Fruit fly (Drosophila melanogaster): Measurements from ENCODE around the gene Peritrophin-15b.

Peritrophin-15b gene

dm6 chr2L:8364006-8364956 lies 30.5 kb downstream of the Peritrophin-15b start, which contains the start of the genes RpS13 and CSN8 (continued):
- TF ChIP-seq Asciz (GFP tag; optimal IDR thresholded peaks at IDR 0.05) = peak; percentile 37
- TF ChIP-seq Dp (GFP tag; optimal IDR thresholded peaks at IDR 0.05) = peak; percentile 34
- TF ChIP-seq CG17385 (GFP tag; optimal IDR thresholded peaks at IDR 0.05) = peak; percentile 29
- no peak for TF ChIP-seq gsb (GFP tag; IDR thresholded peaks at IDR 0.05)
- peak; percentile 95 for TF ChIP-seq knrl (GFP tag; IDR thresholded peaks at IDR 0.05; ENCODE audit: partially characterized antibody)
- no peak for TF ChIP-seq Abd-B (GFP tag; optimal IDR thresholded peaks at IDR 0.05)
- no peak for TF ChIP-seq ab (GFP tag; optimal IDR thresholded peaks at IDR 0.05)
- TF ChIP-seq sens (GFP tag) = peak; percentile 82
- TF ChIP-seq CG12391 (tag; optimal IDR thresholded peaks at IDR 0.05) = peak; percentile 41
- TF ChIP-seq pzg (GFP tag; optimal IDR thresholded peaks at IDR 0.05) = peak; percentile 90
- no peak for TF ChIP-seq shn (GFP tag; optimal IDR thresholded peaks at IDR 0.05)
- TF ChIP-seq trem (tag; optimal IDR thresholded peaks at IDR 0.05) = peak; percentile 87
- no peak for TF ChIP-seq ftz-f1 (GFP tag; optimal IDR thresholded peaks at IDR 0.05)
- peak; percentile 23 for TF ChIP-seq PHDP (tag; optimal IDR thresholded peaks at IDR 0.05)
- TF ChIP-seq Vsx1 (GFP tag; optimal IDR thresholded peaks at IDR 0.05) = peak; percentile 46
- TF ChIP-seq CG3726 (GFP tag; IDR thresholded peaks at IDR 0.05) = no peak
- no peak for TF ChIP-seq crc (GFP tag; optimal IDR thresholded peaks at IDR 0.05)
- peak; percentile 4 for TF ChIP-seq salm (tag; optimal IDR thresholded peaks at IDR 0.05)
- no peak for TF ChIP-seq pita (GFP tag; optimal IDR thresholded peaks at IDR 0.05)
- TF ChIP-seq CG2889 (GFP tag; IDR thresholded peaks at IDR 0.05) = no peak
- TF ChIP-seq zen (tag; optimal IDR thresholded peaks at IDR 0.05) = peak; percentile 36
- TF ChIP-seq zfh1 (GFP tag; IDR thresholded peaks at IDR 0.05) = no peak
- TF ChIP-seq nmo (GFP tag; optimal IDR thresholded peaks at IDR 0.05) = peak; percentile 67
- peak; percentile 96 for TF ChIP-seq CG13287 (GFP tag; IDR thresholded peaks at IDR 0.05; ENCODE audit: partially characterized antibody)
- TF ChIP-seq CG4282 (GFP tag; optimal IDR thresholded peaks at IDR 0.05) = no peak
- TF ChIP-seq CG12155 (GFP tag; optimal IDR thresholded peaks at IDR 0.05) = no peak
- peak; percentile 98 for TF ChIP-seq Scr (GFP tag; IDR thresholded peaks at IDR 0.05; ENCODE audit: partially characterized antibody)
- TF ChIP-seq CG2199 (GFP tag; IDR thresholded peaks at IDR 0.05) = no peak
- TF ChIP-seq grau (tag; optimal IDR thresholded peaks at IDR 0.05) = peak; percentile 7
- TF ChIP-seq dysf (GFP tag; IDR thresholded peaks at IDR 0.05) = no peak
- TF ChIP-seq NK7.1 (GFP tag; optimal IDR thresholded peaks at IDR 0.05) = no peak
- TF ChIP-seq CG10462 (GFP tag; optimal IDR thresholded peaks at IDR 0.05) = no peak
- peak; percentile 39 for TF ChIP-seq E2f2 (GFP tag; IDR thresholded peaks at IDR 0.05)
- TF ChIP-seq nom (GFP tag; optimal IDR thresholded peaks at IDR 0.05) = peak; percentile 32
- peak in 1 of 2 experiments; percentile 40 for TF ChIP-seq insv (GFP tag; optimal IDR thresholded peaks at IDR 0.05)
- peak; percentile 85 for TF ChIP-seq gfzf (GFP tag; optimal IDR thresholded peaks at IDR 0.05)
- peak in 1 of 2 experiments; percentile 7 for TF ChIP-seq bsh (GFP tag; optimal IDR thresholded peaks at IDR 0.05)
- TF ChIP-seq CG10209 (GFP tag; optimal IDR thresholded peaks at IDR 0.05) = no peak
- TF ChIP-seq CG2678 (tag; optimal IDR thresholded peaks at IDR 0.05) = peak; percentile 26
- TF ChIP-seq Sry-β (GFP tag; optimal IDR thresholded peaks at IDR 0.05) = no peak
- no peak for TF ChIP-seq CG6854 (GFP tag; optimal IDR thresholded peaks at IDR 0.05)
- no peak for TF ChIP-seq Bteb2 (GFP tag; optimal IDR thresholded peaks at IDR 0.05)
- TF ChIP-seq CG18619 (GFP tag; optimal IDR thresholded peaks at IDR 0.05) = no peak
- TF ChIP-seq sug (tag; optimal IDR thresholded peaks at IDR 0.05) = peak; percentile 55
- peak; percentile 29 for TF ChIP-seq Myb (GFP tag; optimal IDR thresholded peaks at IDR 0.05)
- peak; percentile 16 for TF ChIP-seq nau (GFP tag; optimal IDR thresholded peaks at IDR 0.05)
- TF ChIP-seq hkb (optimal IDR thresholded peaks at IDR 0.05) = no peak
- TF ChIP-seq hkb (GFP tag; IDR thresholded peaks at IDR 0.05) = 0 out of 2 replicates have a peak, but pooled peaks have one; percentile 12
